Fruit fly (Drosophila melanogaster) whole organism, embryonic: Measurements from ENCODE around the gene CG10177.

Experiments
- Adf1 ChIP-seq: fragments of 200-800 bp; sonication (Bioruptor generic); IDR thresholded peaks from 2 replicates; pipeline ENCODE4 v1.3.6; 2022; ENCODE audit warnings: missing biosample characterization, missing genetic modification characterization
- Bdp1 ChIP-seq: fragments of 200-800 bp; sonication (Bioruptor generic); optimal IDR thresholded peaks from 3 replicates; lab custom pipeline; 2016; ENCODE audit warnings: missing biosample characterization, missing genetic modification characterization
- Blimp-1 ChIP-seq: fragments of 200-800 bp; sonication (Bioruptor generic); optimal IDR thresholded peaks from 3 replicates; lab custom pipeline; 2018; ENCODE audit warnings: missing biosample characterization, missing genetic modification characterization, mild to moderate bottlenecking, moderate library complexity, missing genetic modification reagents
- CG10959 ChIP-seq: fragments of 200-800 bp; sonication (Bioruptor generic); IDR thresholded peaks from 2 replicates; pipeline ENCODE4 v1.3.6; 2022; ENCODE audit warnings: missing biosample characterization, missing genetic modification characterization
- CG12104 ChIP-seq: fragments of 200-800 bp; sonication (Bioruptor generic); optimal IDR thresholded peaks from 3 replicates; lab custom pipeline; 2016; ENCODE audit warnings: missing biosample characterization, missing genetic modification characterization
- CG12391 ChIP-seq: fragments of 200-800 bp; sonication (Bioruptor generic); optimal IDR thresholded peaks from 3 replicates; lab custom pipeline; 2018; ENCODE audit warnings: missing biosample characterization, mild to moderate bottlenecking, missing genetic modification characterization, moderate library complexity
- CG14667 ChIP-seq: fragments of 200-800 bp; sonication (Bioruptor generic); IDR thresholded peaks from 2 replicates; pipeline ENCODE4 v1.3.6; 2022; ENCODE audit warnings: missing biosample characterization, missing genetic modification characterization
- CG15269 ChIP-seq: fragments of 200-800 bp; sonication (Bioruptor generic); optimal IDR thresholded peaks from 2 replicates; lab custom pipeline; 2018; ENCODE audit warnings: missing biosample characterization, mild to moderate bottlenecking, missing genetic modification characterization, moderate library complexity
- CG15479 ChIP-seq: fragments of 200-800 bp; sonication (Bioruptor generic); optimal IDR thresholded peaks from 3 replicates; lab custom pipeline; 2019; ENCODE audit warnings: missing biosample characterization, mild to moderate bottlenecking, missing genetic modification characterization, moderate library complexity
- CG1602 ChIP-seq: fragments of 200-800 bp; sonication (Bioruptor generic); optimal IDR thresholded peaks from 3 replicates; lab custom pipeline; 2016; ENCODE audit warnings: missing biosample characterization, missing genetic modification characterization
- CG16863 ChIP-seq: fragments of 200-800 bp; sonication (Bioruptor generic); optimal IDR thresholded peaks from 3 replicates; lab custom pipeline; 2016; ENCODE audit warnings: missing biosample characterization, missing genetic modification characterization
- CG17568 ChIP-seq: fragments of 200-800 bp; sonication (Bioruptor generic); optimal IDR thresholded peaks from 2 replicates; lab custom pipeline; 2018; ENCODE audit warnings: missing biosample characterization, mild to moderate bottlenecking, missing genetic modification characterization, moderate library complexity
- CG18599 ChIP-seq: fragments of 200-800 bp; sonication (Bioruptor generic); optimal IDR thresholded peaks from 3 replicates; lab custom pipeline; 2017; ENCODE audit warnings: missing biosample characterization, missing genetic modification characterization, mild to moderate bottlenecking, moderate library complexity, missing genetic modification reagents
- CG18764 ChIP-seq: fragments of 200-800 bp; sonication (Bioruptor generic); optimal IDR thresholded peaks from 3 replicates; lab custom pipeline; 2016; ENCODE audit warnings: missing biosample characterization, missing genetic modification characterization
- CG2712 ChIP-seq: fragments of 200-800 bp; optimal IDR thresholded peaks from 3 replicates; lab custom pipeline; 2019; ENCODE audit warnings: missing biosample characterization, mild to moderate bottlenecking, missing genetic modification characterization, moderate library complexity
- CG31441 ChIP-seq: fragments of 200-800 bp; sonication (Bioruptor generic); IDR thresholded peaks from 2 replicates; pipeline ENCODE4 v1.3.6; 2022; ENCODE audit warnings: missing biosample characterization, missing genetic modification characterization
- CG33557 ChIP-seq: fragments of 200-800 bp; sonication (Bioruptor generic); optimal IDR thresholded peaks from 2 replicates; lab custom pipeline; 2019; ENCODE audit warnings: missing biosample characterization, mild to moderate bottlenecking, missing genetic modification characterization, moderate library complexity
- CG4617 ChIP-seq: fragments of 200-800 bp; sonication (Bioruptor generic); optimal IDR thresholded peaks from 3 replicates; lab custom pipeline; 2016; ENCODE audit warnings: missing biosample characterization, missing genetic modification characterization, borderline replicate concordance
- CG5953 ChIP-seq: fragments of 200-800 bp; sonication (Bioruptor generic); IDR thresholded peaks from 2 replicates; pipeline ENCODE4 v1.3.6; 2022; ENCODE audit warnings: missing biosample characterization, missing genetic modification characterization
- CG6765 ChIP-seq: fragments of 200-800 bp; sonication (Bioruptor generic); optimal IDR thresholded peaks from 3 replicates; lab custom pipeline; 2017; ENCODE audit warnings: missing biosample characterization, mild to moderate bottlenecking, missing genetic modification characterization
- CG8944 ChIP-seq: fragments of 200-800 bp; sonication (Bioruptor generic); optimal IDR thresholded peaks from 3 replicates; lab custom pipeline; 2016; ENCODE audit warnings: missing biosample characterization, missing genetic modification characterization
- CG9817 ChIP-seq: fragments of 200-800 bp; sonication (Bioruptor generic); optimal IDR thresholded peaks from 2 replicates; lab custom pipeline; 2018; ENCODE audit warnings: missing biosample characterization, mild to moderate bottlenecking, missing genetic modification characterization, moderate library complexity
- D19A ChIP-seq: fragments of 200-800 bp; optimal IDR thresholded peaks from 3 replicates; lab custom pipeline; 2019; ENCODE audit warnings: missing biosample characterization, mild to moderate bottlenecking, missing genetic modification characterization, moderate library complexity
- Doc2 ChIP-seq: fragments of 200-800 bp; sonication (Bioruptor generic); IDR thresholded peaks from 2 replicates; pipeline ENCODE4 v1.3.6; 2022; ENCODE audit warnings: missing biosample characterization, missing genetic modification characterization
- Doc3 ChIP-seq: fragments of 200-800 bp; sonication (Bioruptor generic); IDR thresholded peaks from 3 replicates; pipeline ENCODE4 v1.3.6; 2022; ENCODE audit warnings: missing biosample characterization, missing genetic modification characterization; ENCODE audit not compliant: partially characterized antibody
- Ets65A ChIP-seq: fragments of 200-800 bp; sonication (Bioruptor generic); peaks from one replicate; lab custom pipeline; 2016; ENCODE audit warnings: missing biosample characterization, missing genetic modification characterization
- Fer1 ChIP-seq: fragments of 200-800 bp; sonication (Bioruptor generic); optimal IDR thresholded peaks from 2 replicates; lab custom pipeline; 2017; ENCODE audit warnings: missing biosample characterization, mild to moderate bottlenecking, missing genetic modification characterization
- HmgZ ChIP-seq: fragments of 200-800 bp; sonication (Bioruptor generic); optimal IDR thresholded peaks from 2 replicates; lab custom pipeline; 2018; ENCODE audit warnings: missing biosample characterization, mild to moderate bottlenecking, missing genetic modification characterization
- Hr39 ChIP-seq: fragments of >200 bp; optimal IDR thresholded peaks from 2 replicates; lab custom pipeline; 2017
- Hr78 ChIP-seq, 2 experiments: fragments of 200-800 bp in 1 of 2; fragments of >200 bp in 1 of 2; sonication (Bioruptor generic) in 1 of 2; optimal IDR thresholded peaks; 2 replicates each; lab custom pipeline; 2017 to 2019; ENCODE audit warnings: missing biosample characterization in 2 of 2, missing genetic modification characterization in 2 of 2, mild to moderate bottlenecking in 1 of 2, moderate library complexity in 1 of 2
- Jarid2 ChIP-seq: fragments of 200-800 bp; sonication (Bioruptor generic); optimal IDR thresholded peaks from 3 replicates; lab custom pipeline; 2017; ENCODE audit warnings: mild to moderate bottlenecking, missing biosample characterization, missing genetic modification reagents, missing genetic modification characterization
- PHDP ChIP-seq: fragments of 200-800 bp; sonication (Bioruptor generic); optimal IDR thresholded peaks from 3 replicates; lab custom pipeline; 2018; ENCODE audit warnings: missing biosample characterization, mild to moderate bottlenecking, missing genetic modification characterization, moderate library complexity
- Ptx1 ChIP-seq: fragments of 200-800 bp; sonication (Bioruptor generic); IDR thresholded peaks from 2 replicates; pipeline ENCODE4 v1.3.6; 2022; ENCODE audit warnings: missing biosample characterization, missing genetic modification characterization
- Sin3A ChIP-seq: fragments of >200 bp; optimal IDR thresholded peaks from 2 replicates; lab custom pipeline; 2018
- Sox102F ChIP-seq: fragments of 200-800 bp; sonication (Bioruptor generic); optimal IDR thresholded peaks from 2 replicates; lab custom pipeline; 2018; ENCODE audit warnings: missing biosample characterization, mild to moderate bottlenecking, missing genetic modification characterization, moderate library complexity
- YL-1 ChIP-seq: fragments of 200-800 bp; sonication (Bioruptor generic); optimal IDR thresholded peaks from 3 replicates; lab custom pipeline; 2017; ENCODE audit warnings: missing biosample characterization, mild to moderate bottlenecking, missing genetic modification characterization
- ap ChIP-seq: fragments of 200-800 bp; sonication (Bioruptor generic); IDR thresholded peaks from 2 replicates; pipeline ENCODE4 v1.3.6; 2022; ENCODE audit warnings: missing biosample characterization, missing genetic modification characterization
- chm ChIP-seq: fragments of 200-800 bp; sonication (Bioruptor generic); IDR thresholded peaks from 2 replicates; pipeline ENCODE4 v1.3.6; 2022; ENCODE audit warnings: missing biosample characterization, missing genetic modification characterization
- ci ChIP-seq: fragments of 200-800 bp; sonication (Bioruptor generic); IDR thresholded peaks from 3 replicates; pipeline ENCODE4 v1.3.6; 2022; ENCODE audit warnings: missing biosample characterization, missing genetic modification characterization
- corto ChIP-seq: fragments of 200-800 bp; sonication (Bioruptor generic); optimal IDR thresholded peaks from 2 replicates; lab custom pipeline; 2016; ENCODE audit warnings: missing biosample characterization, mild to moderate bottlenecking, missing genetic modification characterization, moderate library complexity
- dan ChIP-seq: fragments of 200-800 bp; sonication (Bioruptor generic); IDR thresholded peaks from 2 replicates; pipeline ENCODE4 v1.3.6; 2022; ENCODE audit warnings: missing biosample characterization, missing genetic modification characterization
- dmrt99B ChIP-seq: fragments of 200-800 bp; sonication (Bioruptor generic); optimal IDR thresholded peaks from 2 replicates; lab custom pipeline; 2018; ENCODE audit warnings: missing biosample characterization, mild to moderate bottlenecking, missing genetic modification characterization, moderate library complexity
- ems ChIP-seq: fragments of 200-800 bp; sonication (Bioruptor generic); optimal IDR thresholded peaks from 3 replicates; lab custom pipeline; 2016; ENCODE audit warnings: missing biosample characterization, missing genetic modification characterization
- esg ChIP-seq: fragments of 200-800 bp; sonication (Bioruptor generic); conservative IDR thresholded peaks from 2 replicates; pipeline ENCODE4 v1.3.6; 2022; ENCODE audit warnings: missing biosample characterization, missing genetic modification characterization
- fru ChIP-seq: fragments of >200 bp; optimal IDR thresholded peaks from 2 replicates; lab custom pipeline; 2017
- jigr1 ChIP-seq: fragments of 200-800 bp; sonication (Bioruptor generic); IDR thresholded peaks from 3 replicates; pipeline ENCODE4 v1.3.6; 2022; ENCODE audit warnings: missing biosample characterization, missing genetic modification characterization
- scrt ChIP-seq: fragments of 200-800 bp; sonication (Bioruptor generic); optimal IDR thresholded peaks from 2 replicates; lab custom pipeline; 2018; ENCODE audit warnings: missing biosample characterization, mild to moderate bottlenecking, missing genetic modification characterization, moderate library complexity
- tna ChIP-seq: fragments of 200-800 bp; sonication (Bioruptor generic); IDR thresholded peaks from 2 replicates; pipeline ENCODE4 v1.3.6; 2022; ENCODE audit warnings: missing biosample characterization, missing genetic modification characterization; ENCODE audit not compliant: partially characterized antibody
- zfh1 ChIP-seq: fragments of 200-800 bp; sonication (Bioruptor generic); IDR thresholded peaks from 3 replicates; pipeline ENCODE4 v1.3.6; 2022; ENCODE audit warnings: missing biosample characterization, missing genetic modification characterization

CG10177 gene

dm6 chr3R:23486743-23487142, 34.6 kb downstream of the CG10177 start:
- no peak for TF ChIP-seq jigr1 (GFP tag; lab: Robert Waterston, UW)
- peak; percentile 1 for TF ChIP-seq Blimp-1 (GFP tag; lab: Kevin White, UChicago)
- no peak for TF ChIP-seq Hr39 (lab: Kevin White, UChicago)
- TF ChIP-seq CG9817 (tag; lab: Kevin White, UChicago), result no peak
- peak; percentile 3 for TF ChIP-seq Sox102F (GFP tag; lab: Kevin White, UChicago)
- no peak for TF ChIP-seq CG18764 (GFP tag; lab: Kevin White, UChicago)
- 0 out of 3 replicates have a peak, but pooled peaks have one; percentile 10 for TF ChIP-seq zfh1 (GFP tag; lab: Robert Waterston, UW)
- TF ChIP-seq Doc2, result no peak
- no peak for TF ChIP-seq CG10959 (GFP tag; lab: Robert Waterston, UW)
- no peak for TF ChIP-seq Jarid2
- TF ChIP-seq Bdp1, result no peak
- peak; percentile 13 for TF ChIP-seq corto
- peak in 1 of 2 experiments; percentile 35 for TF ChIP-seq Hr78 (GFP tag; optimal IDR thresholded peaks at IDR 0.05; lab: Kevin White, UChicago)
- no peak for TF ChIP-seq fru (lab: Kevin White, UChicago)
- TF ChIP-seq PHDP (tag; lab: Kevin White, UChicago), result no peak
- TF ChIP-seq CG15269 (tag; lab: Kevin White, UChicago), result no peak
- TF ChIP-seq HmgZ (tag; lab: Kevin White, UChicago), result no peak
- TF ChIP-seq CG2712 (tag; lab: Kevin White, UChicago), result no peak
- TF ChIP-seq Ptx1 (GFP tag; lab: Robert Waterston, UW), result 0 out of 2 replicates have a peak, but pooled peaks have one; percentile 19
- TF ChIP-seq CG33557 (GFP tag; lab: Kevin White, UChicago), result no peak
- TF ChIP-seq Fer1, result no peak
- 0 out of 2 replicates have a peak, but pooled peaks have one; percentile 10 for TF ChIP-seq CG31441 (GFP tag; lab: Robert Waterston, UW)
- no peak for TF ChIP-seq ci (GFP tag; lab: Robert Waterston, UW)
- peak; percentile 77 for TF ChIP-seq Ets65A (GFP tag; lab: Kevin White, UChicago)
- peak; percentile 17 for TF ChIP-seq dmrt99B
- peak; percentile 61 for TF ChIP-seq D19A
- TF ChIP-seq tna, result no peak
- no peak for TF ChIP-seq YL-1 (GFP tag; lab: Kevin White, UChicago)

dm6 chr3R:23483563-23483962, 37.8 kb downstream of the CG10177 start, which contains the start of gene Ir94g:
Gene Ir94g (plus strand): TSS chr3R:23483863.
- no peak for TF ChIP-seq dmrt99B
- TF ChIP-seq scrt (GFP tag; lab: Kevin White, UChicago), result no peak
- no peak for TF ChIP-seq Sin3A (lab: Kevin White, UChicago)
- TF ChIP-seq, all 482 proteins: peak for 0

- TF ChIP-seq ap (GFP tag; lab: Robert Waterston, UW) (no peak), ems (GFP tag; lab: Kevin White, UChicago) (no peak), chm (GFP tag; lab: Robert Waterston, UW) (no peak), esg (GFP tag; lab: Robert Waterston, UW) (no peak), CG16863 (GFP tag; lab: Kevin White, UChicago) (no peak), CG12391 (tag; lab: Kevin White, UChicago) (no peak), CG15479 (GFP tag; lab: Kevin White, UChicago) (no peak), CG4617 (GFP tag; lab: Kevin White, UChicago) (no peak), CG14667 (GFP tag; lab: Robert Waterston, UW) (no peak), CG12104 (GFP tag; lab: Kevin White, UChicago) (no peak), CG17568 (GFP tag; lab: Kevin White, UChicago) (no peak), CG5953 (no peak), Adf1 (GFP tag; lab: Robert Waterston, UW) (no peak), CG8944 (GFP tag; lab: Kevin White, UChicago) (no peak), Doc3 (GFP tag; lab: Robert Waterston, UW) (no peak), dan (GFP tag; lab: Robert Waterston, UW) (no peak), CG1602 (GFP tag; lab: Kevin White, UChicago) (no peak), CG18599 (no peak), CG6765 (GFP tag; lab: Kevin White, UChicago) (no peak)
- TF ChIP-seq, all 482 proteins: peak for 0
These were observed 40.0 kb downstream of the CG10177 start, which contains the start of gene Ir94f for dm6 chr3R:23481249-23481915. Gene Ir94f (plus strand): TSS chr3R:23481865.
